Fruit fly (Drosophila melanogaster): ENCODE data around the gene Gbeta5.

The Gbeta5 gene

DNA sequence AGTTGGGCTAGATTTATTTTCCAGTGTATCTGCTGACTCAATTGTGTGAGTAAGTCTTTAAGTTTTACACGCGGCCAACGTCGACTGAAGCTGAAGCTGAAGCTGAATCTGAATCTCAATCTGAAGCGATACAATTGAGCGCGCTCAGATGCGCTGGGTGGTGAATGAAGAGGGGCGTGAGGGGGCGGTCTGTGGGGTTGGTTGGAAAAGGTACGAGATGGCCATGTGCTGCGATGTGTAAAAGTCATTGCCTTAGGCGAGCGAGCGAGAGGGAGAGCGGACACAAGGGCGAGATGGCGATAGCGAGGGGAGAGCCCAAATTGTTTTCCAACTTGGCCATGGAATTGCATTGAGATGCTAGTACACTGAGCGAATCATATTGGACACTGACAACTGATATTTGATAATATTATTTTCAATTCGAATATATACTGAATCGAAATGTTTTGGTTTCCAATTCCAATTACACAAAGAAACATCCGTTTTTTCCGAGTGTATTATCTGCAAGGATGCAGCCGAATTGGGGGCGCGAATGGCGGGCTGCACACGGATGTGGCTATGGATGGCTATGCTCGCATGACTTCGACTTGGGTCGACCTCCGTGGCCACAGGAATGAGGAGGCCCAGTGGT, 44.6 kb upstream of the Gbeta5 start (continued):
- TF ChIP-seq Myb (GFP tag; optimal IDR thresholded peaks at IDR 0.05) (no peak), Oaz (GFP tag; IDR thresholded peaks at IDR 0.05) (0 out of 2 replicates have a peak, but pooled peaks have one; percentile 39), btn (GFP tag; optimal IDR thresholded peaks at IDR 0.05) (no peak), MESR4 (GFP tag; optimal IDR thresholded peaks at IDR 0.05) (no peak), BEAF-32 (GFP tag; optimal IDR thresholded peaks at IDR 0.05) (no peak), HLH54F (GFP tag; optimal IDR thresholded peaks at IDR 0.05) (peak; percentile 15), Antp (GFP tag; optimal IDR thresholded peaks at IDR 0.05) (no peak), usp (GFP tag; optimal IDR thresholded peaks at IDR 0.05) (no peak), CG4820 (GFP tag; optimal IDR thresholded peaks at IDR 0.05) (peak; percentile 48), CG17186 (GFP tag; optimal IDR thresholded peaks at IDR 0.05) (no peak), Lpt (GFP tag; optimal IDR thresholded peaks at IDR 0.05) (no peak), Doc3 (GFP tag; IDR thresholded peaks at IDR 0.05; ENCODE audit: partially characterized antibody) (no peak), CG6683 (GFP tag; optimal IDR thresholded peaks at IDR 0.05) (no peak), pnt (GFP tag; optimal IDR thresholded peaks at IDR 0.05) (peak; percentile 29), CG10274 (GFP tag; optimal IDR thresholded peaks at IDR 0.05) (no peak), CG8089 (GFP tag; optimal IDR thresholded peaks at IDR 0.05) (no peak), Elba2 (GFP tag; optimal IDR thresholded peaks at IDR 0.05) (no peak), sna (GFP tag; IDR thresholded peaks at IDR 0.05; ENCODE audit: partially characterized antibody) (no peak), CG15479 (GFP tag; optimal IDR thresholded peaks at IDR 0.05) (no peak), chinmo (GFP tag; IDR thresholded peaks at IDR 0.05; ENCODE audit: partially characterized antibody) (peak; percentile 95), Taf1 (GFP tag; IDR thresholded peaks at IDR 0.05) (no peak), HLH3B (GFP tag; IDR thresholded peaks at IDR 0.05) (peak; percentile 65), sr (GFP tag; IDR thresholded peaks at IDR 0.05) (no peak; the same call in 1 of the 3 replicates), twi (tag; optimal IDR thresholded peaks at IDR 0.05) (no peak), grn (GFP tag; optimal IDR thresholded peaks at IDR 0.05) (no peak), Hmx (GFP tag; optimal IDR thresholded peaks at IDR 0.05) (no peak), unpg (GFP tag; optimal IDR thresholded peaks at IDR 0.05) (peak; percentile 49), CG7839 (tag; optimal IDR thresholded peaks at IDR 0.05) (peak; percentile 53), ac (GFP tag; optimal IDR thresholded peaks at IDR 0.05) (no peak), her (GFP tag; optimal IDR thresholded peaks at IDR 0.05) (no peak), h (optimal IDR thresholded peaks at IDR 0.05) (no peak), CG8765 (GFP tag; IDR thresholded peaks at IDR 0.05) (no peak), Stat92E (GFP tag; optimal IDR thresholded peaks at IDR 0.05) (no peak), CG16815 (GFP tag; optimal IDR thresholded peaks at IDR 0.05) (no peak), kay (GFP tag; optimal IDR thresholded peaks at IDR 0.05) (no peak), CG15514 (GFP tag; optimal IDR thresholded peaks at IDR 0.05) (no peak), CG12104 (GFP tag; optimal IDR thresholded peaks at IDR 0.05) (no peak), repo (GFP tag; optimal IDR thresholded peaks at IDR 0.05) (no peak), crol (GFP tag; IDR thresholded peaks at IDR 0.05) (peak; percentile 84), CG14860 (GFP tag; IDR thresholded peaks at IDR 0.05; ENCODE audit: partially characterized antibody) (no peak), CG10543 (GFP tag; optimal IDR thresholded peaks at IDR 0.05) (no peak), al (GFP tag; IDR thresholded peaks at IDR 0.05) (no peak), zfh1 (GFP tag; IDR thresholded peaks at IDR 0.05) (peak; percentile 58; the same call in 1 of the 3 replicates), CG12155 (GFP tag; optimal IDR thresholded peaks at IDR 0.05) (no peak), ERR (GFP tag; optimal IDR thresholded peaks at IDR 0.05) (no peak), CG6175 (GFP tag; IDR thresholded peaks at IDR 0.05) (no peak), Sry-δ (GFP tag; optimal IDR thresholded peaks at IDR 0.05) (no peak), Usf (GFP tag; optimal IDR thresholded peaks at IDR 0.05) (no peak), Hr51 (GFP tag; optimal IDR thresholded peaks at IDR 0.05) (peak in 1 of 2 experiments; percentile 57), CG10979 (tag; optimal IDR thresholded peaks at IDR 0.05) (peak; percentile 47), Poxn (GFP tag; IDR thresholded peaks at IDR 0.05) (no peak)

Data from whole organism, embryonic.